Fruit fly (Drosophila melanogaster) Kc167 (cell line): Measurements from ENCODE around the gene CG4042.

Experiments used
- Myc ChIP-seq: fragments of >200 bp; optimal IDR thresholded peaks from 2 replicates; lab custom pipeline; 2017; ENCODE audit warnings: missing external identifiers
- h ChIP-seq: fragments of >200 bp; optimal IDR thresholded peaks from 3 replicates; lab custom pipeline; 2018; ENCODE audit warnings: missing external identifiers
- psq ChIP-seq: fragments of >200 bp; optimal IDR thresholded peaks from 2 replicates; lab custom pipeline; 2017; ENCODE audit warnings: missing external identifiers

DNA sequence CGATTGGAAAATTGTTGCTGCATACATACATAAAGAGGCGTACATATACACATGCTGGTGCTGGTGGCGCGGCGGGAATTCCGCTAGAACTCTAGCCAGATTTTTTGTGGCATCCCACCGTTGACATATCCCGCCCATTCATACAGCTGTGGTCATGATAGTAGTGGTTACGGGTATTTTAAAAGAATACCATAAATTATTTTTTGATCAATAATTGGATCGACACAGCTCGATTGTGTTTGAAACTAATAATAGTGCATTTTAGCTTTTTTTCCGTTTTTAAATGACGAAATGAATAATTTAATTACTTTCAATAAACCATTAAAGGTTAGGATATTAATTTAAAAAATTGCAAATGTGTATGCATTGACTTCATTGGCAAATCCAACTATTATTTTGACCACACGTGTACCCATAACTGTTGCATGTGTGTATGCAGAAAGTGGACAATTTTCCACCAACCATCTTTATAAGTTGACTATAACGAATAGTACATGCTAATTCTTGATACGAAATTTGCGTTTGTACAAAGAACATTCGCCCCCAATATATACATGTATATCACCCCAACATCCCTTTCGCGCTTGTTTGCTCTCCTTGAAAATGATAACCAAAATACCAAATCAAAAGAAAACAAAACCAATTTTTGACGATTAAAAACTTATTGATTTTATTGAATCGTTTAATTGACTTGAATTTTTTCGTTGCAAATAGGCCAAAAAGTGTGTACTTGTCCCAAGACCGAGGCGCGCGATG is 762 bp upstream of the CG4042 start:
- no peak for TF ChIP-seq Myc (lab: Kevin White, UChicago)
- no peak for TF ChIP-seq h (lab: Kevin White, UChicago)
- no peak for TF ChIP-seq psq (lab: Kevin White, UChicago)
